Fruit fly (Drosophila melanogaster) whole organism, wandering third instar larva: ENCODE measurements around the gene CG32548.

Experiments
- OdsH ChIP-seq: fragments of 200-800 bp; sonication (Bioruptor generic); optimal IDR thresholded peaks from 2 replicates; lab custom pipeline; 2016; ENCODE audit warnings: missing biosample characterization, mild to moderate bottlenecking, missing genetic modification characterization
- Rel ChIP-seq, 2 experiments: fragments of 200-800 bp; sonication (Bioruptor generic) in 1 of 2; optimal IDR thresholded peaks; 2 replicates in 1 of 2; 3 replicates in 1 of 2; lab custom pipeline; 2016 to 2019; ENCODE audit warnings: mild to moderate bottlenecking in 2 of 2, missing biosample characterization in 2 of 2, missing genetic modification characterization in 2 of 2, moderate library complexity in 1 of 2
- br ChIP-seq: fragments of 200-800 bp; sonication (Bioruptor generic); optimal IDR thresholded peaks from 2 replicates; lab custom pipeline; 2016; ENCODE audit warnings: missing biosample characterization, missing genetic modification characterization
- psq ChIP-seq: fragments of 200-800 bp; sonication (Bioruptor generic); optimal IDR thresholded peaks from 3 replicates; lab custom pipeline; 2017; ENCODE audit warnings: missing biosample characterization, mild to moderate bottlenecking, missing genetic modification characterization, moderate library complexity

Gene CG32548

DNA sequence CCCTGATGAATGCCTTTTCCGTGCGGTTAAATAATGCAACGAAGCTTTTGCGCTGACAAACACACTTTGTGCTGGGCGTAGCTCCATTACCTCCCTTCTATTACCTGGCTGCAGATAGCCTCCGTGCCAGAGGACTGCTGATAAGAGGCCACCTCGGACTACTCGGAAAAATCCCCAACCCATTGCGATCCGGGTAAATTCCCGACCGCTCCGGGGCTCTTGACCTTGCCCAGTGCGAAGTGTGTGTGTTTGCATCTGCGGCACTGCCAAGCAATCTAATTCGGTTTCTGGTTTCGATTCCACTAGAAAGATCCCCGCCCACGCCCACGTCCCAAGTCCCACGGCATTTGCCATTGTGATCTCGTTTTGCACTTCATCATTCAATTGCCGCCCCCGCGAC is 54.6 kb downstream of the CG32548 start:
- no peak for TF ChIP-seq psq (GFP tag; lab: Kevin White, UChicago)
- TF ChIP-seq OdsH (GFP tag; lab: Kevin White, UChicago): no peak
- no peak for TF ChIP-seq Rel (GFP tag; optimal IDR thresholded peaks at IDR 0.05; lab: Kevin White, UChicago)
- peak; percentile 94 for TF ChIP-seq Rel (tag; optimal IDR thresholded peaks at IDR 0.05; lab: Kevin White, UChicago)
- no peak for TF ChIP-seq br
